Fruit fly (Drosophila melanogaster) whole organism, embryonic: Measurements from ENCODE around the gene Polr1D.

Experiments used
- Ada2b ChIP-seq: fragments of 200-800 bp; sonication (Bioruptor generic); IDR thresholded peaks from 2 replicates; pipeline ENCODE4 v1.3.6; 2022; ENCODE audit warnings: missing biosample characterization, missing genetic modification characterization
- Bdp1 ChIP-seq: fragments of 200-800 bp; sonication (Bioruptor generic); optimal IDR thresholded peaks from 3 replicates; lab custom pipeline; 2016; ENCODE audit warnings: missing biosample characterization, missing genetic modification characterization
- CG10654 ChIP-seq: fragments of 200-800 bp; sonication (Bioruptor generic); optimal IDR thresholded peaks from 2 replicates; lab custom pipeline; 2016; ENCODE audit warnings: missing biosample characterization, missing genetic modification characterization
- CG11398 ChIP-seq: fragments of 200-800 bp; sonication (Bioruptor generic); optimal IDR thresholded peaks from 2 replicates; lab custom pipeline; 2016; ENCODE audit warnings: missing biosample characterization, missing genetic modification characterization
- CG11504 ChIP-seq: fragments of 200-800 bp; sonication (Bioruptor generic); optimal IDR thresholded peaks from 3 replicates; lab custom pipeline; 2019; ENCODE audit warnings: missing biosample characterization, mild to moderate bottlenecking, missing genetic modification characterization, moderate library complexity
- CG12155 ChIP-seq: fragments of 200-800 bp; sonication (Bioruptor generic); optimal IDR thresholded peaks from 3 replicates; lab custom pipeline; 2016; ENCODE audit warnings: missing biosample characterization, missing genetic modification characterization
- CG12219 ChIP-seq: fragments of 200-800 bp; sonication (Bioruptor generic); optimal IDR thresholded peaks from 3 replicates; lab custom pipeline; 2018; ENCODE audit warnings: missing biosample characterization, mild to moderate bottlenecking, missing genetic modification characterization
- CG13287 ChIP-seq: fragments of 200-800 bp; sonication (Bioruptor generic); IDR thresholded peaks from 2 replicates; pipeline ENCODE4 v1.3.6; 2022; ENCODE audit warnings: missing biosample characterization, missing genetic modification characterization; ENCODE audit not compliant: partially characterized antibody
- CG14050 ChIP-seq: fragments of 200-800 bp; sonication (Bioruptor generic); IDR thresholded peaks from 3 replicates; pipeline ENCODE4 v1.3.6; 2022; ENCODE audit warnings: missing biosample characterization, missing genetic modification characterization
- CG15269 ChIP-seq: fragments of 200-800 bp; sonication (Bioruptor generic); optimal IDR thresholded peaks from 2 replicates; lab custom pipeline; 2018; ENCODE audit warnings: missing biosample characterization, mild to moderate bottlenecking, missing genetic modification characterization, moderate library complexity
- CG1602 ChIP-seq: fragments of 200-800 bp; sonication (Bioruptor generic); optimal IDR thresholded peaks from 3 replicates; lab custom pipeline; 2016; ENCODE audit warnings: missing biosample characterization, missing genetic modification characterization
- CG18011 ChIP-seq: fragments of 200-800 bp; sonication (Bioruptor generic); optimal IDR thresholded peaks from 2 replicates; lab custom pipeline; 2017; ENCODE audit warnings: missing biosample characterization, missing genetic modification characterization, mild to moderate bottlenecking, moderate library complexity, missing genotype
- CG18619 ChIP-seq: fragments of 200-800 bp; sonication (Bioruptor generic); optimal IDR thresholded peaks from 3 replicates; lab custom pipeline; 2017; ENCODE audit warnings: missing biosample characterization, mild to moderate bottlenecking, missing genetic modification characterization
- CG34224 ChIP-seq: fragments of 200-800 bp; sonication (Bioruptor generic); IDR thresholded peaks from 3 replicates; pipeline ENCODE4 v1.3.6; 2022; ENCODE audit warnings: missing biosample characterization, missing genetic modification characterization; ENCODE audit not compliant: partially characterized antibody
- CG6272 ChIP-seq: fragments of 200-800 bp; sonication (Bioruptor generic); IDR thresholded peaks from 2 replicates; pipeline ENCODE4 v1.3.6; 2022; ENCODE audit warnings: missing biosample characterization, missing genetic modification characterization
- CG6683 ChIP-seq: fragments of 200-800 bp; sonication (Bioruptor generic); optimal IDR thresholded peaks from 2 replicates; lab custom pipeline; 2017; ENCODE audit warnings: missing biosample characterization, mild to moderate bottlenecking, missing genetic modification characterization, missing genetic modification reagents
- CG6854 ChIP-seq: fragments of 200-800 bp; sonication (Bioruptor generic); optimal IDR thresholded peaks from 3 replicates; lab custom pipeline; 2017; ENCODE audit warnings: missing biosample characterization, mild to moderate bottlenecking, missing genetic modification characterization
- CG9932 ChIP-seq: fragments of 200-800 bp; sonication (Bioruptor generic); IDR thresholded peaks from 2 replicates; pipeline ENCODE4 v1.3.6; 2022; ENCODE audit warnings: missing biosample characterization, missing genetic modification characterization
- CTCF ChIP-seq: fragments of 200-800 bp; sonication (Bioruptor generic); optimal IDR thresholded peaks from 2 replicates; lab custom pipeline; 2017; ENCODE audit warnings: missing biosample characterization, mild to moderate bottlenecking, missing genetic modification characterization, moderate library complexity
- Chrac-16 ChIP-seq: fragments of 200-800 bp; sonication (Bioruptor generic); optimal IDR thresholded peaks from 3 replicates; lab custom pipeline; 2016; ENCODE audit warnings: missing biosample characterization, missing genetic modification characterization
- CkIIα-i1 ChIP-seq: fragments of 200-800 bp; sonication (Bioruptor generic); IDR thresholded peaks from 2 replicates; pipeline ENCODE4 v1.3.6; 2022; ENCODE audit warnings: missing biosample characterization, missing genetic modification characterization
- Dref ChIP-seq: fragments of 200-800 bp; sonication (Bioruptor generic); IDR thresholded peaks from 2 replicates; pipeline ENCODE4 v1.3.6; 2022; ENCODE audit warnings: missing biosample characterization, missing genetic modification characterization
- Drgx ChIP-seq: fragments of 200-800 bp; sonication (Bioruptor generic); IDR thresholded peaks from 2 replicates; pipeline ENCODE4 v1.3.6; 2022; ENCODE audit warnings: missing biosample characterization, missing genetic modification characterization
- Elba2 ChIP-seq: fragments of 200-800 bp; sonication (Bioruptor generic); optimal IDR thresholded peaks from 3 replicates; lab custom pipeline; 2016; ENCODE audit warnings: missing biosample characterization, missing genetic modification characterization
- Ets65A ChIP-seq: fragments of 200-800 bp; sonication (Bioruptor generic); peaks from one replicate; lab custom pipeline; 2016; ENCODE audit warnings: missing biosample characterization, missing genetic modification characterization
- Fer1 ChIP-seq: fragments of 200-800 bp; sonication (Bioruptor generic); optimal IDR thresholded peaks from 2 replicates; lab custom pipeline; 2017; ENCODE audit warnings: missing biosample characterization, mild to moderate bottlenecking, missing genetic modification characterization
- GATAe ChIP-seq: fragments of 200-800 bp; sonication (Bioruptor generic); conservative IDR thresholded peaks from 2 replicates; pipeline ENCODE4 v1.3.6; 2022; ENCODE audit warnings: missing biosample characterization, missing genetic modification characterization
- HLH4C ChIP-seq: fragments of 200-800 bp; sonication (Bioruptor generic); IDR thresholded peaks from 3 replicates; pipeline ENCODE4 v1.3.6; 2022; ENCODE audit warnings: missing biosample characterization, missing genetic modification characterization; ENCODE audit not compliant: partially characterized antibody
- Hand ChIP-seq: fragments of 200-800 bp; sonication (Bioruptor generic); optimal IDR thresholded peaks from 2 replicates; lab custom pipeline; 2017; ENCODE audit warnings: mild to moderate bottlenecking, missing biosample characterization, missing genetic modification reagents, missing genetic modification characterization
- Kr ChIP-seq: fragments of 200-800 bp; sonication (Bioruptor generic); optimal IDR thresholded peaks from 2 replicates; lab custom pipeline; 2017; ENCODE audit warnings: missing biosample characterization, mild to moderate bottlenecking, missing genetic modification characterization
- MBD-R2 ChIP-seq: fragments of 200-800 bp; sonication (Bioruptor generic); IDR thresholded peaks from 2 replicates; pipeline ENCODE4 v1.3.6; 2022; ENCODE audit warnings: missing biosample characterization, missing genetic modification characterization
- Opbp ChIP-seq: fragments of 200-800 bp; sonication (Bioruptor generic); IDR thresholded peaks from 3 replicates; pipeline ENCODE4 v1.3.6; 2022; ENCODE audit warnings: missing biosample characterization, missing genetic modification characterization; ENCODE audit not compliant: partially characterized antibody
- Stat92E ChIP-seq, 3 experiments: fragments of >200 bp in 2 of 3; fragments of 200-800 bp in 1 of 3; sonication (Bioruptor generic) in 1 of 3; optimal IDR thresholded peaks; 2 replicates each; lab custom pipeline; 2017 to 2019; ENCODE audit warnings: missing biosample characterization in 3 of 3, missing genetic modification characterization in 3 of 3, mild to moderate bottlenecking in 1 of 3, moderate library complexity in 1 of 3
- TFAM ChIP-seq: fragments of 200-800 bp; sonication (Bioruptor generic); optimal IDR thresholded peaks from 2 replicates; lab custom pipeline; 2017; ENCODE audit warnings: missing biosample characterization, missing genetic modification characterization, inconsistent platforms
- Usf ChIP-seq: fragments of 200-800 bp; sonication (Bioruptor generic); optimal IDR thresholded peaks from 2 replicates; lab custom pipeline; 2017; ENCODE audit warnings: missing genotype, missing biosample characterization, missing genetic modification characterization
- YL-1 ChIP-seq: fragments of 200-800 bp; sonication (Bioruptor generic); optimal IDR thresholded peaks from 3 replicates; lab custom pipeline; 2017; ENCODE audit warnings: missing biosample characterization, mild to moderate bottlenecking, missing genetic modification characterization
- bbx ChIP-seq: fragments of 200-800 bp; sonication (Bioruptor generic); IDR thresholded peaks from 2 replicates; pipeline ENCODE4 v1.3.6; 2022; ENCODE audit warnings: missing biosample characterization, missing genetic modification characterization; ENCODE audit not compliant: partially characterized antibody
- br ChIP-seq: fragments of >200 bp; optimal IDR thresholded peaks from 2 replicates; lab custom pipeline; 2017
- cg ChIP-seq: fragments of 200-800 bp; sonication (Bioruptor generic); optimal IDR thresholded peaks from 3 replicates; lab custom pipeline; 2019; ENCODE audit warnings: missing biosample characterization, mild to moderate bottlenecking, missing genetic modification characterization, moderate library complexity
- cwo ChIP-seq: fragments of 200-800 bp; sonication (Bioruptor generic); optimal IDR thresholded peaks from 3 replicates; lab custom pipeline; 2017; ENCODE audit warnings: missing biosample characterization, missing genetic modification characterization, mild to moderate bottlenecking, moderate library complexity, missing genetic modification reagents
- dmrt99B ChIP-seq: fragments of 200-800 bp; sonication (Bioruptor generic); optimal IDR thresholded peaks from 2 replicates; lab custom pipeline; 2018; ENCODE audit warnings: missing biosample characterization, mild to moderate bottlenecking, missing genetic modification characterization, moderate library complexity
- en ChIP-seq: fragments of 200-800 bp; sonication (Bioruptor generic); optimal IDR thresholded peaks from 2 replicates; lab custom pipeline; 2016; ENCODE audit warnings: missing biosample characterization, missing genetic modification characterization
- fd102C ChIP-seq: fragments of 200-800 bp; sonication (Bioruptor generic); optimal IDR thresholded peaks from 2 replicates; lab custom pipeline; 2018; ENCODE audit warnings: missing biosample characterization, mild to moderate bottlenecking, missing genetic modification characterization, moderate library complexity
- gcm2 ChIP-seq: fragments of 200-800 bp; sonication (Bioruptor generic); optimal IDR thresholded peaks from 2 replicates; lab custom pipeline; 2016; ENCODE audit warnings: missing biosample characterization, missing genetic modification characterization
- lilli ChIP-seq: fragments of 200-800 bp; sonication (Bioruptor generic); optimal IDR thresholded peaks from 3 replicates; lab custom pipeline; 2016; ENCODE audit warnings: missing biosample characterization, missing genetic modification characterization
- nau ChIP-seq: fragments of 200-800 bp; sonication (Bioruptor generic); optimal IDR thresholded peaks from 3 replicates; lab custom pipeline; 2017; ENCODE audit warnings: missing biosample characterization, mild to moderate bottlenecking, missing genetic modification characterization, missing genetic modification reagents
- odd ChIP-seq: fragments of 200-800 bp; sonication (Bioruptor generic); optimal IDR thresholded peaks from 2 replicates; lab custom pipeline; 2017; ENCODE audit warnings: missing biosample characterization, mild to moderate bottlenecking, missing genetic modification characterization
- otp ChIP-seq: fragments of 200-800 bp; sonication (Bioruptor generic); IDR thresholded peaks from 3 replicates; pipeline ENCODE4, ENCODE4 v1.3.6; 2022; ENCODE audit warnings: missing biosample characterization, missing genetic modification characterization
- p53 ChIP-seq: fragments of 200-800 bp; sonication (Bioruptor generic); optimal IDR thresholded peaks from 2 replicates; lab custom pipeline; 2016; ENCODE audit warnings: missing biosample characterization, missing genetic modification characterization
- ssp ChIP-seq: fragments of 200-800 bp; sonication (Bioruptor generic); IDR thresholded peaks from 2 replicates; pipeline ENCODE4 v1.3.6; 2022; ENCODE audit warnings: missing biosample characterization, missing genetic modification characterization
- unc-4 ChIP-seq: fragments of 200-800 bp; sonication (Bioruptor generic); IDR thresholded peaks from 2 replicates; pipeline ENCODE4 v1.3.6; 2022; ENCODE audit warnings: missing biosample characterization, missing genetic modification characterization; ENCODE audit not compliant: partially characterized antibody
- usp ChIP-seq: fragments of >200 bp; optimal IDR thresholded peaks from 2 replicates; lab custom pipeline; 2017; ENCODE audit warnings: missing biosample characterization, missing genetic modification characterization

Gene Polr1D

DNA sequence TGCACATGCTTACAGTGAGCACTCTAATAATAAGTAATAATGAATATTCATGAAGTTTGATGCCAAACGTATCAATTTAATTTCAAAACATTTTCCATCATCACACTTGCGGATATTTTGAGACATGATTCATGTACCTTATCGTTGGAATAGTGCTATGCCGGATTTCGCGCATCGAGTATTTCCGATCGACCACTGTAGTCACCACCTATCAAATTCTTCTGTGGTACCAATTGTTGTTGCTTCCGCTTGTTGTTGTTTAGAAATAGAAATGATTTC, 5.9 kb upstream of the Polr1D start (continued):
- TF ChIP-seq CG15269 (tag; lab: Kevin White, UChicago): peak; percentile 1
- TF ChIP-seq CG14050 (GFP tag; lab: Robert Waterston, UW): no peak
- TF ChIP-seq YL-1 (GFP tag; lab: Kevin White, UChicago): no peak
- TF ChIP-seq ssp (GFP tag; lab: Robert Waterston, UW): no peak
- no peak for TF ChIP-seq cg (GFP tag; lab: Kevin White, UChicago)
- peak; percentile 57 for TF ChIP-seq CG11504 (tag; lab: Kevin White, UChicago)
- peak; percentile 40 for TF ChIP-seq CG18619 (GFP tag; lab: Kevin White, UChicago)
- TF ChIP-seq Bdp1: no peak
- TF ChIP-seq cwo: peak; percentile 13
- TF ChIP-seq odd (GFP tag; lab: Kevin White, UChicago): no peak
- TF ChIP-seq Drgx (GFP tag; lab: Robert Waterston, UW): peak; percentile 30; the same call in 1 of the 2 replicates
- no peak for TF ChIP-seq otp (GFP tag; lab: Robert Waterston, UW)
- no peak for TF ChIP-seq Elba2 (GFP tag; lab: Kevin White, UChicago)
- TF ChIP-seq Dref (GFP tag; lab: Robert Waterston, UW): no peak
- TF ChIP-seq Opbp (GFP tag; lab: Robert Waterston, UW): no peak
- no peak for TF ChIP-seq CG18011 (GFP tag; lab: Kevin White, UChicago)
- no peak for TF ChIP-seq unc-4
- 0 out of 2 replicates have a peak, but pooled peaks have one; percentile 29 for TF ChIP-seq Ada2b (GFP tag; lab: Robert Waterston, UW)
- TF ChIP-seq CG1602: no peak
- no peak for TF ChIP-seq CG6272 (GFP tag; lab: Robert Waterston, UW)
- no peak for TF ChIP-seq fd102C
- no peak for TF ChIP-seq gcm2 (GFP tag; lab: Kevin White, UChicago)
- no peak for TF ChIP-seq bbx
- TF ChIP-seq en (GFP tag; lab: Kevin White, UChicago): no peak
- TF ChIP-seq CG6683 (GFP tag; lab: Kevin White, UChicago): peak; percentile 12
- no peak for TF ChIP-seq CTCF (GFP tag; lab: Kevin White, UChicago)
- peak; percentile 2 for TF ChIP-seq CG12219 (GFP tag; lab: Kevin White, UChicago)
- no peak for TF ChIP-seq p53 (GFP tag; lab: Kevin White, UChicago)
- no peak for TF ChIP-seq GATAe (GFP tag; lab: Robert Waterston, UW)
- TF ChIP-seq Kr (GFP tag; lab: Kevin White, UChicago): no peak
- TF ChIP-seq CG13287 (GFP tag; lab: Robert Waterston, UW): no peak
- no peak for TF ChIP-seq Chrac-16 (GFP tag; lab: Kevin White, UChicago)
- peak; percentile 78 for TF ChIP-seq CG9932 (GFP tag; lab: Robert Waterston, UW)
- TF ChIP-seq dmrt99B (tag; lab: Kevin White, UChicago): peak; percentile 19
- peak; percentile 33; the same call in 1 of the 2 replicates for TF ChIP-seq MBD-R2 (GFP tag; lab: Robert Waterston, UW)
- no peak for TF ChIP-seq nau (GFP tag; lab: Kevin White, UChicago)
- TF ChIP-seq usp (GFP tag; lab: Kevin White, UChicago): no peak
- no peak for TF ChIP-seq TFAM (GFP tag; lab: Kevin White, UChicago)
- no peak for TF ChIP-seq Hand (GFP tag; lab: Kevin White, UChicago)
- no peak for TF ChIP-seq Usf (GFP tag; lab: Kevin White, UChicago)
- no peak for TF ChIP-seq CG10654 (GFP tag; lab: Kevin White, UChicago)
- peak; percentile 62 for TF ChIP-seq lilli (GFP tag; lab: Kevin White, UChicago)
- no peak for TF ChIP-seq CG6854 (GFP tag; lab: Kevin White, UChicago)
- TF ChIP-seq Stat92E (GFP tag; optimal IDR thresholded peaks at IDR 0.05; lab: Kevin White, UChicago): no peak
- TF ChIP-seq Ets65A (GFP tag; lab: Kevin White, UChicago): peak; percentile 63
- TF ChIP-seq Fer1 (GFP tag; lab: Kevin White, UChicago): peak; percentile 56
- TF ChIP-seq CG12155: peak; percentile 24
- TF ChIP-seq HLH4C (GFP tag; lab: Robert Waterston, UW): no peak
- no peak for TF ChIP-seq CG34224 (GFP tag; lab: Robert Waterston, UW)
- TF ChIP-seq br (lab: Kevin White, UChicago): no peak
- TF ChIP-seq CkIIα-i1 (GFP tag; lab: Robert Waterston, UW): no peak
- TF ChIP-seq CG11398 (GFP tag; lab: Kevin White, UChicago): no peak
